Worm (Caenorhabditis elegans) whole organism, early embryonic: ENCODE measurements around the gene fli-1.

ENCODE experiments used
- B0310.2 ChIP-seq: sonication (generic microtip); optimal IDR thresholded peaks from 2 replicates; lab custom pipeline; 2016; ENCODE audit warnings: mild to moderate bottlenecking, missing genetic modification characterization, missing compliant biosample characterization
- F13C5.2 ChIP-seq: sonication (generic microtip); optimal IDR thresholded peaks from 2 replicates; lab custom pipeline; 2017; ENCODE audit warnings: mild to moderate bottlenecking, missing genetic modification characterization, inconsistent platforms, missing compliant biosample characterization
- aly-1 ChIP-seq: sonication (generic microtip); optimal IDR thresholded peaks from 2 replicates; lab custom pipeline; 2016; ENCODE audit warnings: missing genetic modification characterization, missing compliant biosample characterization
- ama-1 ChIP-seq: fragments of 150-350 bp; optimal IDR thresholded peaks from 2 replicates; lab custom pipeline; 2014
- ceh-13 ChIP-seq: fragments of 200-800 bp; sonication (Bioruptor generic); optimal IDR thresholded peaks from 2 replicates; lab custom pipeline; 2018; ENCODE audit warnings: mild to moderate bottlenecking, missing genetic modification characterization, missing compliant biosample characterization
- ceh-36 ChIP-seq: sonication (generic microtip); optimal IDR thresholded peaks from 2 replicates; lab custom pipeline; 2016; ENCODE audit warnings: missing genetic modification characterization, inconsistent platforms, missing compliant biosample characterization
- ets-7 ChIP-seq: sonication (generic microtip); optimal IDR thresholded peaks from 2 replicates; lab custom pipeline; 2016; ENCODE audit warnings: missing genotype, missing genetic modification characterization, missing compliant biosample characterization
- flt-1 ChIP-seq: fragments of 200-800 bp; sonication (Bioruptor generic); IDR thresholded peaks from 2 replicates; pipeline ENCODE4 v1.3.6; 2022; ENCODE audit warnings: missing genetic modification characterization, missing compliant biosample characterization
- hmbx-1 ChIP-seq: sonication (generic microtip); optimal IDR thresholded peaks from 2 replicates; lab custom pipeline; 2016; ENCODE audit warnings: mild to moderate bottlenecking, missing genetic modification characterization, missing compliant biosample characterization
- hmg-4 ChIP-seq: fragments of 200-800 bp; sonication (Bioruptor generic); optimal IDR thresholded peaks from 2 replicates; lab custom pipeline; 2018; ENCODE audit warnings: mild to moderate bottlenecking, missing genetic modification characterization, missing compliant biosample characterization
- hnd-1 ChIP-seq: sonication (generic microtip); optimal IDR thresholded peaks from 2 replicates; lab custom pipeline; 2016; ENCODE audit warnings: missing genetic modification characterization, missing compliant biosample characterization
- pes-1 ChIP-seq: fragments of 200-800 bp; sonication (Bioruptor generic); IDR thresholded peaks from 2 replicates; pipeline ENCODE4 v1.3.6; 2022; ENCODE audit warnings: missing genetic modification reagents, missing genetic modification characterization, missing compliant biosample characterization
- scrt-1 ChIP-seq: fragments of 200-800 bp; sonication (Bioruptor generic); IDR thresholded peaks from 2 replicates; pipeline ENCODE4 v1.3.6; 2022; ENCODE audit warnings: missing genetic modification characterization, missing compliant biosample characterization
- sea-1 ChIP-seq: fragments of 200-800 bp; sonication (Bioruptor generic); conservative IDR thresholded peaks from 2 replicates; pipeline ENCODE4 v1.3.6; 2022; ENCODE audit warnings: missing genetic modification characterization, missing compliant biosample characterization
- tbx-11 ChIP-seq: fragments of 200-800 bp; sonication (Bioruptor generic); IDR thresholded peaks from 2 replicates; pipeline ENCODE4 v1.3.6; 2022; ENCODE audit warnings: missing genetic modification characterization, missing compliant biosample characterization
- tbx-37 ChIP-seq: fragments of 200-800 bp; sonication (Bioruptor generic); conservative IDR thresholded peaks from 2 replicates; pipeline ENCODE4 v1.3.6; 2022; ENCODE audit warnings: missing genetic modification reagents, missing genetic modification characterization, missing compliant biosample characterization
- tra-4 ChIP-seq: sonication (generic microtip); optimal IDR thresholded peaks from 2 replicates; lab custom pipeline; 2017; ENCODE audit warnings: missing genetic modification characterization, missing compliant biosample characterization

fli-1 gene

ce11 chrIII:8683679-8684263 is at the start of gene fli-1:
Gene fli-1, minus strand, starts transcription at chrIII:8683736.
- no peak for TF ChIP-seq B0310.2 (tag; lab: Kevin White, UChicago)
- TF ChIP-seq tbx-37 (GFP tag; lab: Robert Waterston, UW): peak; percentile 45; the same call in 1 of the 2 replicates

- TF ChIP-seq ceh-13 (GFP tag; lab: Kevin White, UChicago) (no peak), tbx-37 (GFP tag; lab: Robert Waterston, UW) (no peak), flt-1 (GFP tag; lab: Robert Waterston, UW) (no peak), F13C5.2 (tag; lab: Kevin White, UChicago) (no peak), tbx-11 (no peak), scrt-1 (GFP tag; lab: Robert Waterston, UW) (no peak), aly-1 (no peak), ama-1 (lab: Kevin White, UChicago) (no peak), hmbx-1 (tag; lab: Kevin White, UChicago) (no peak), B0310.2 (tag; lab: Kevin White, UChicago) (no peak), tra-4 (tag; lab: Kevin White, UChicago) (no peak), sea-1 (GFP tag; lab: Robert Waterston, UW) (no peak), ceh-36 (tag; lab: Kevin White, UChicago) (no peak), hmg-4 (GFP tag; lab: Kevin White, UChicago) (no peak), pes-1 (GFP tag; lab: Robert Waterston, UW) (no peak), ets-7 (tag; lab: Kevin White, UChicago) (no peak), hnd-1 (tag; lab: Kevin White, UChicago) (no peak)
Measured at ce11 chrIII:8733237-8733636, 49.7 kb upstream of the fli-1 start.

- TF ChIP-seq ceh-13 (GFP tag; lab: Kevin White, UChicago): no peak
- no peak for TF ChIP-seq hmg-4 (GFP tag; lab: Kevin White, UChicago)
- TF ChIP-seq hmbx-1 (tag; lab: Kevin White, UChicago): no peak
- TF ChIP-seq ama-1 (lab: Kevin White, UChicago): no peak
- no peak for TF ChIP-seq scrt-1 (GFP tag; lab: Robert Waterston, UW)
- no peak for TF ChIP-seq B0310.2 (tag; lab: Kevin White, UChicago)
- TF ChIP-seq hnd-1 (tag; lab: Kevin White, UChicago): no peak
- TF ChIP-seq flt-1 (GFP tag; lab: Robert Waterston, UW): no peak
- no peak for TF ChIP-seq sea-1 (GFP tag; lab: Robert Waterston, UW)
- TF ChIP-seq tra-4 (tag; lab: Kevin White, UChicago): no peak
- no peak for TF ChIP-seq F13C5.2 (tag; lab: Kevin White, UChicago)
- no peak for TF ChIP-seq tbx-37 (GFP tag; lab: Robert Waterston, UW)
- TF ChIP-seq ets-7 (tag; lab: Kevin White, UChicago): no peak
- TF ChIP-seq aly-1: no peak
- no peak for TF ChIP-seq tbx-11
- TF ChIP-seq pes-1 (GFP tag; lab: Robert Waterston, UW): no peak
- TF ChIP-seq ceh-36 (tag; lab: Kevin White, UChicago): no peak
Measured at ce11 chrIII:8731973-8732372, 48.4 kb upstream of the fli-1 start.

- TF ChIP-seq tbx-37 (GFP tag; lab: Robert Waterston, UW) (no peak), ceh-36 (tag; lab: Kevin White, UChicago) (no peak), pes-1 (GFP tag; lab: Robert Waterston, UW) (no peak), hmbx-1 (tag; lab: Kevin White, UChicago) (no peak), ama-1 (lab: Kevin White, UChicago) (no peak), ets-7 (tag; lab: Kevin White, UChicago) (no peak), hnd-1 (tag; lab: Kevin White, UChicago) (no peak), tbx-11 (no peak), scrt-1 (GFP tag; lab: Robert Waterston, UW) (no peak), tra-4 (tag; lab: Kevin White, UChicago) (no peak), hmg-4 (GFP tag; lab: Kevin White, UChicago) (no peak), B0310.2 (tag; lab: Kevin White, UChicago) (no peak), F13C5.2 (tag; lab: Kevin White, UChicago) (no peak), sea-1 (GFP tag; lab: Robert Waterston, UW) (no peak), aly-1 (no peak), flt-1 (GFP tag; lab: Robert Waterston, UW) (no peak), ceh-13 (GFP tag; lab: Kevin White, UChicago) (no peak)
Measured at ce11 chrIII:8731310-8731709, 47.8 kb upstream of the fli-1 start, which contains the start of gene ZK370.4. Gene ZK370.4, minus strand, starts transcription at chrIII:8731410.

DNA sequence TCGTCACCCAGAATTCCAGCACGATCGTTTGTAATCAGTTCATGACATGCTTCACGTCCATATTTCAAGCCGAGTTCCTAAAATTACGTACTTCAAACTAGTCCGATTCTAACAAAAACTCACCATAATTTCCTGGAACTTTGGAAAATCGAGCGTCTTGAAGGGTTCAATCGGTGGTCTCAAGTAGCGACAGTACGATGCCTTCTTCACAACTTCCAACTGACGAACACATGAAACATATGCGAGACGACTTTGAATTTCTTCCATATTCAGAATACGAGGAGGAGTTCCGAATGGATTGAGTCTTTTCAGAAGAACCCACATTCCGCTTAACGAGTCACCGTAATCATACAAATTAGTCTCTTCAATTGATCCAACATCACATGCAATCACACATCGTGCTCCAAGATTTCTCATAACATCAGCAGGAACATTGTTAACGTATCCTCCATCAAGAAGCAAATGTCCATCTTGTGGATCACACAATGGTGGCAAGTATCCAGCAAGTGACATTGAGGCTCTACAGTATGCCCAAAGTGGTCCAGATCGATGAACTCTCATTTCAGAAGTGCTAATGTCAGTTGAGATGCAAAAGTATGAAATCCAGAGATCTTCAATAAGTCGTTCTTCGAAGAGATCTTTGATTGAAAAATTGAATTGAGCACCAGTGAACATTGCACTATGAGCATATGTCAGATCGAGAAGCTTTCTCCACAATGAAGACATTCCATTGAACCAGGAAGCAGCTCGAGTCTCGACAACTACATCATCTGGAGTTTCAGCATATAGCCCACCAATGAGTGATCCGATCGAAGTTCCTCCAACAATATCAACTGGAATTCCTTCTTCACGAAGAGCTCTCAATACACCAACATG is 42.7 kb upstream of the fli-1 start:
- TF ChIP-seq sea-1 (GFP tag; lab: Robert Waterston, UW) (no peak), tbx-11 (no peak), tra-4 (tag; lab: Kevin White, UChicago) (no peak), B0310.2 (tag; lab: Kevin White, UChicago) (no peak), ets-7 (tag; lab: Kevin White, UChicago) (no peak), hnd-1 (tag; lab: Kevin White, UChicago) (no peak)

DNA sequence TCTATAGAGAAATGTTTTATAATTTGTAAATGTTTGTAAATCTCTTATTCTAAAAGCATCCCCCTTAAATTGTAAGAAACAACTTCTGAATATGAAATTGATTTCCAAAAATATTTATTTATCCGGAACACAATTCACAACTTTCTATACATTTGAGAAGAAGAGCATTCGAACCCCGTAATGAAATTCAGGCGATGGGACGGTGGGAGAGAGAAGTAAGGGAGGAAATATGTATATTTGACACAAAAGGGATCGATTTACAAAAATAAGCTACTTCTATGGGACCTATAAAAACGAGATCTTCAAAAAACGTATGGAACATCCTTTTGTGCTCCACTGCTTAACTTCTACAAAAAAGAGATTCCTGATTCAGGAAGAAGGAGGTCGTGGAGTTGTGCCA is 41.7 kb upstream of the fli-1 start:
- TF ChIP-seq scrt-1 (GFP tag; lab: Robert Waterston, UW): no peak
- no peak for TF ChIP-seq tra-4 (tag; lab: Kevin White, UChicago)
